Fruit fly (Drosophila melanogaster): Measurements from ENCODE around the gene tara.

dm6 chr3R:16290242-16290824 is 64.9 kb downstream of the tara start:
- TF ChIP-seq CG6765 (GFP tag; optimal IDR thresholded peaks at IDR 0.05) (no peak), CG7271 (tag; optimal IDR thresholded peaks at IDR 0.05) (no peak), CG2678 (tag; optimal IDR thresholded peaks at IDR 0.05) (no peak), Ets97D (GFP tag; optimal IDR thresholded peaks at IDR 0.05) (no peak), CG11560 (tag; IDR thresholded peaks at IDR 0.05) (no peak), Trl (optimal IDR thresholded peaks at IDR 0.05) (no peak), Trl (GFP tag; optimal IDR thresholded peaks at IDR 0.05) (no peak), Sox102F (GFP tag; optimal IDR thresholded peaks at IDR 0.05) (no peak), CG8089 (GFP tag; optimal IDR thresholded peaks at IDR 0.05) (no peak)
